Worm (Caenorhabditis elegans) whole organism, L1 larva: Measurements from ENCODE around the gene chl-1.

Source experiments
- C04F5.9 ChIP-seq: sonication (generic microtip); optimal IDR thresholded peaks from 2 replicates; lab custom pipeline; 2016; ENCODE audit warnings: missing genetic modification characterization, missing compliant biosample characterization
- F16B12.6 ChIP-seq: fragments of 150-350 bp; optimal IDR thresholded peaks from 2 replicates; lab custom pipeline; 2014; ENCODE audit warnings: missing biosample characterization, missing genetic modification characterization
- Y116A8C.19 ChIP-seq: sonication (generic microtip); optimal IDR thresholded peaks from 2 replicates; lab custom pipeline; 2016; ENCODE audit warnings: missing compliant biosample characterization, missing genetic modification characterization, borderline replicate concordance
- aha-1 ChIP-seq: fragments of 150-350 bp; optimal IDR thresholded peaks from 2 replicates; lab custom pipeline; 2014; ENCODE audit warnings: missing biosample characterization, missing genetic modification characterization
- alr-1 ChIP-seq: fragments of 200-800 bp; sonication (Bioruptor generic); optimal IDR thresholded peaks from 2 replicates; lab custom pipeline; 2018; ENCODE audit warnings: borderline replicate concordance, mild to moderate bottlenecking, missing genetic modification characterization, missing compliant biosample characterization
- aly-2 ChIP-seq: fragments of 150-350 bp; optimal IDR thresholded peaks from 2 replicates; lab custom pipeline; 2014; ENCODE audit warnings: missing biosample characterization, missing genetic modification characterization
- ama-1 ChIP-seq: fragments of 150-350 bp; optimal IDR thresholded peaks from 2 replicates; lab custom pipeline; 2014
- blmp-1 ChIP-seq: fragments of 150-350 bp; optimal IDR thresholded peaks from 2 replicates; lab custom pipeline; 2014; ENCODE audit warnings: missing biosample characterization, missing genetic modification characterization
- ceh-90 ChIP-seq: sonication (generic microtip); optimal IDR thresholded peaks from 2 replicates; lab custom pipeline; 2016; ENCODE audit warnings: missing genetic modification characterization, missing compliant biosample characterization
- dpl-1 ChIP-seq, 3 experiments: fragments of 150-350 bp in 2 of 3; sonication (generic microtip) in 1 of 3; optimal IDR thresholded peaks; 2 replicates each; lab custom pipeline; 2014 to 2017; ENCODE audit warnings: missing biosample characterization in 3 of 3, missing genetic modification characterization in 3 of 3, missing genetic modification reagents in 3 of 3
- dsc-1 ChIP-seq: sonication (generic microtip); optimal IDR thresholded peaks from 2 replicates; lab custom pipeline; 2016; ENCODE audit warnings: mild to moderate bottlenecking, missing genetic modification characterization, missing compliant biosample characterization
- egl-13 ChIP-seq: sonication (generic microtip); optimal IDR thresholded peaks from 2 replicates; lab custom pipeline; 2016; ENCODE audit warnings: missing genotype, missing genetic modification reagents, missing genetic modification characterization, missing compliant biosample characterization
- elt-3 ChIP-seq, 6 experiments: fragments of 150-350 bp in 1 of 6; sonication (generic microtip); optimal IDR thresholded peaks; 2 replicates each; lab custom pipeline; 2017 to 2018; ENCODE audit warnings: missing biosample characterization in 6 of 6, missing genetic modification characterization in 6 of 6, inconsistent platforms in 1 of 6
- fkh-10 ChIP-seq: sonication (generic microtip); optimal IDR thresholded peaks from 2 replicates; lab custom pipeline; 2017; ENCODE audit warnings: missing biosample characterization, missing genetic modification reagents, missing genetic modification characterization
- grh-1 ChIP-seq: fragments of 200-800 bp; sonication (Bioruptor generic); IDR thresholded peaks from 2 replicates; pipeline ENCODE4 v1.3.6; 2022; ENCODE audit warnings: missing genetic modification reagents, missing genetic modification characterization, missing compliant biosample characterization
- hlh-4 ChIP-seq: sonication (generic microtip); optimal IDR thresholded peaks from 2 replicates; lab custom pipeline; 2016; ENCODE audit warnings: mild to moderate bottlenecking, missing genetic modification characterization, missing compliant biosample characterization
- hpl-2 ChIP-seq: fragments of 150-350 bp; optimal IDR thresholded peaks from 2 replicates; lab custom pipeline; 2014; ENCODE audit warnings: missing biosample characterization, missing genetic modification reagents, missing genetic modification characterization
- isw-1 ChIP-seq: fragments of 200-800 bp; sonication (Bioruptor generic); IDR thresholded peaks from 2 replicates; pipeline ENCODE4 v1.3.6; 2022; ENCODE audit warnings: missing genetic modification characterization, missing compliant biosample characterization
- jun-1 ChIP-seq: fragments of 150-350 bp; optimal IDR thresholded peaks from 2 replicates; lab custom pipeline; 2014; ENCODE audit warnings: missing biosample characterization, missing genetic modification reagents, missing genetic modification characterization
- lin-13 ChIP-seq: fragments of 150-350 bp; optimal IDR thresholded peaks from 2 replicates; lab custom pipeline; 2014; ENCODE audit warnings: missing biosample characterization, missing genetic modification reagents, missing genetic modification characterization
- lin-14 ChIP-seq: fragments of 200-800 bp; sonication (Bioruptor generic); optimal IDR thresholded peaks from 2 replicates; lab custom pipeline; 2018; ENCODE audit warnings: mild to moderate bottlenecking, missing genetic modification characterization, moderate library complexity, missing compliant biosample characterization
- lin-15B ChIP-seq: fragments of 150-350 bp; sonication (generic microtip); optimal IDR thresholded peaks from 3 replicates; lab custom pipeline; 2014; ENCODE audit warnings: missing biosample characterization, missing genetic modification characterization
- lin-35 ChIP-seq, 2 experiments: fragments of 150-350 bp; optimal IDR thresholded peaks; 2 replicates each; lab custom pipeline; 2014; ENCODE audit warnings: missing biosample characterization in 2 of 2, missing genetic modification characterization in 2 of 2, missing genetic modification reagents in 2 of 2
- lsy-2 ChIP-seq, 2 experiments: fragments of 150-350 bp; optimal IDR thresholded peaks; 2 replicates each; lab custom pipeline; 2014; ENCODE audit warnings: missing biosample characterization in 2 of 2, missing genetic modification characterization in 2 of 2
- mab-9 ChIP-seq: fragments of 200-800 bp; sonication (Bioruptor generic); IDR thresholded peaks from 2 replicates; pipeline ENCODE4 v1.3.6; 2022; ENCODE audit warnings: missing genetic modification reagents, missing genetic modification characterization, missing compliant biosample characterization
- mef-2 ChIP-seq: fragments of 150-350 bp; optimal IDR thresholded peaks from 2 replicates; lab custom pipeline; 2014; ENCODE audit warnings: missing biosample characterization, missing genetic modification characterization
- mep-1 ChIP-seq: fragments of 150-350 bp; optimal IDR thresholded peaks from 2 replicates; lab custom pipeline; 2014; ENCODE audit warnings: missing biosample characterization, missing genetic modification characterization
- nhr-11 ChIP-seq: fragments of 150-350 bp; optimal IDR thresholded peaks from 2 replicates; lab custom pipeline; 2014; ENCODE audit warnings: missing biosample characterization, missing genetic modification characterization
- nhr-19 ChIP-seq: fragments of 200-800 bp; sonication (Bioruptor generic); conservative IDR thresholded peaks from 2 replicates; pipeline ENCODE4 v1.3.6; 2022; ENCODE audit warnings: missing genetic modification characterization, missing compliant biosample characterization
- nhr-20 ChIP-seq: sonication (generic microtip); optimal IDR thresholded peaks from 2 replicates; lab custom pipeline; 2016; ENCODE audit warnings: mild to moderate bottlenecking, missing genetic modification characterization, missing compliant biosample characterization
- nhr-237 ChIP-seq: fragments of 150-350 bp; optimal IDR thresholded peaks from 2 replicates; lab custom pipeline; 2014; ENCODE audit warnings: missing biosample characterization, missing genetic modification characterization
- nhr-28 ChIP-seq: fragments of 150-350 bp; optimal IDR thresholded peaks from 2 replicates; lab custom pipeline; 2014; ENCODE audit warnings: missing biosample characterization, missing genetic modification characterization
- nhr-47 ChIP-seq: sonication (generic microtip); optimal IDR thresholded peaks from 2 replicates; lab custom pipeline; 2016; ENCODE audit warnings: mild to moderate bottlenecking, missing genetic modification characterization, moderate library complexity, missing compliant biosample characterization
- nhr-71 ChIP-seq: sonication (generic microtip); optimal IDR thresholded peaks from 2 replicates; lab custom pipeline; 2016; ENCODE audit warnings: mild to moderate bottlenecking, missing genetic modification characterization, moderate library complexity, missing compliant biosample characterization
- nhr-76 ChIP-seq: sonication (generic microtip); optimal IDR thresholded peaks from 2 replicates; lab custom pipeline; 2017; ENCODE audit warnings: missing biosample characterization, missing genetic modification characterization
- nhr-84 ChIP-seq: sonication (generic microtip); optimal IDR thresholded peaks from 2 replicates; lab custom pipeline; 2017; ENCODE audit warnings: missing biosample characterization, missing genetic modification characterization
- nhr-90 ChIP-seq: sonication (generic microtip); optimal IDR thresholded peaks from 2 replicates; lab custom pipeline; 2016; ENCODE audit warnings: mild to moderate bottlenecking, missing genetic modification characterization, missing compliant biosample characterization; ENCODE audit not compliant: poor library complexity
- pqm-1 ChIP-seq: sonication (generic microtip); optimal IDR thresholded peaks from 3 replicates; lab custom pipeline; 2017; ENCODE audit warnings: missing biosample characterization, missing genetic modification characterization
- rnt-1 ChIP-seq: sonication (generic microtip); optimal IDR thresholded peaks from 2 replicates; lab custom pipeline; 2016; ENCODE audit warnings: mild to moderate bottlenecking, missing genetic modification characterization, moderate library complexity, missing compliant biosample characterization
- skn-1 ChIP-seq: fragments of 150-350 bp; optimal IDR thresholded peaks from 2 replicates; lab custom pipeline; 2014; ENCODE audit warnings: missing biosample characterization, missing genetic modification characterization
- snu-23 ChIP-seq: sonication (generic microtip); optimal IDR thresholded peaks from 2 replicates; lab custom pipeline; 2016; ENCODE audit warnings: missing genetic modification characterization, missing compliant biosample characterization
- sox-4 ChIP-seq: sonication (generic microtip); optimal IDR thresholded peaks from 2 replicates; lab custom pipeline; 2016; ENCODE audit warnings: missing genetic modification characterization, missing compliant biosample characterization
- sptf-1 ChIP-seq: fragments of 150-350 bp; optimal IDR thresholded peaks from 2 replicates; lab custom pipeline; 2014; ENCODE audit warnings: missing biosample characterization, missing genetic modification characterization
- swsn-7 ChIP-seq: sonication (generic microtip); optimal IDR thresholded peaks from 2 replicates; lab custom pipeline; 2016; ENCODE audit warnings: missing genetic modification characterization, missing compliant biosample characterization
- tbx-2 ChIP-seq: sonication (generic microtip); optimal IDR thresholded peaks from 2 replicates; lab custom pipeline; 2016; ENCODE audit warnings: missing genetic modification characterization, missing compliant biosample characterization
- tlp-1 ChIP-seq: fragments of 150-350 bp; optimal IDR thresholded peaks from 2 replicates; lab custom pipeline; 2014; ENCODE audit warnings: missing biosample characterization, missing genetic modification characterization
- unc-30 ChIP-seq: sonication (generic microtip); optimal IDR thresholded peaks from 2 replicates; lab custom pipeline; 2017; ENCODE audit warnings: missing biosample characterization, missing genetic modification characterization
- unc-62 ChIP-seq: fragments of 150-350 bp; optimal IDR thresholded peaks from 2 replicates; lab custom pipeline; 2014; ENCODE audit warnings: missing biosample characterization, missing genetic modification reagents, missing genetic modification characterization
- xbp-1 ChIP-seq: sonication (generic microtip); optimal IDR thresholded peaks from 2 replicates; lab custom pipeline; 2016; ENCODE audit warnings: missing genetic modification characterization, missing compliant biosample characterization
- zip-4 ChIP-seq: fragments of 200-800 bp; sonication (Bioruptor generic); optimal IDR thresholded peaks from 2 replicates; lab custom pipeline; 2018; ENCODE audit warnings: mild to moderate bottlenecking, missing genetic modification characterization, moderate library complexity, missing compliant biosample characterization
- ztf-4 ChIP-seq: fragments of 150-350 bp; optimal IDR thresholded peaks from 2 replicates; lab custom pipeline; 2014; ENCODE audit warnings: missing biosample characterization, missing genetic modification characterization

Gene chl-1

ce11 chrIII:10415822-10416221 lies 10.8 kb upstream of the chl-1 start, which contains the start of gene ymel-1 (continued):
- no peak for TF ChIP-seq hpl-2 (GFP tag; lab: Kevin White, UChicago)
- peak; percentile 44 to 60 for TF ChIP-seq lin-35 (GFP tag; optimal IDR thresholded peaks at IDR 0.05; lab: Kevin White, UChicago)
- no peak for TF ChIP-seq mef-2
- TF ChIP-seq zip-4 (GFP tag; lab: Kevin White, UChicago), result no peak
- TF ChIP-seq nhr-19 (GFP tag; lab: Robert Waterston, UW), result peak; percentile 27; the same call in 1 of the 2 replicates
- TF ChIP-seq nhr-84, result no peak
- TF ChIP-seq xbp-1 (tag; lab: Kevin White, UChicago), result no peak
- TF ChIP-seq aha-1, result no peak
- TF ChIP-seq tbx-2, result peak; percentile 26

ce11 chrIII:10407198-10407663 lies 2.2 kb upstream of the chl-1 start, which contains the start of gene hat-1:
Gene hat-1, minus strand, starts transcription at chrIII:10407248.
- TF ChIP-seq elt-3 (tag; optimal IDR thresholded peaks at IDR 0.05; lab: Kevin White, UChicago) (peak in 3 of 6 experiments; percentile 71 to 95 (median 91)), lsy-2 (tag; optimal IDR thresholded peaks at IDR 0.05; lab: Kevin White, UChicago) (peak; percentile 95 to 96), nhr-20 (tag; lab: Kevin White, UChicago) (peak; percentile 97), lin-14 (peak; percentile 98), F16B12.6 (tag; lab: Kevin White, UChicago) (peak; percentile 70), nhr-90 (peak; percentile 96), ceh-90 (tag; lab: Kevin White, UChicago) (peak; percentile 60), sox-4 (tag; lab: Kevin White, UChicago) (peak; percentile 83), nhr-28 (tag; lab: Kevin White, UChicago) (no peak), unc-62 (GFP tag; lab: Kevin White, UChicago) (no peak), hlh-4 (tag; lab: Kevin White, UChicago) (no peak), zip-4 (GFP tag; lab: Kevin White, UChicago) (peak; percentile 99), sptf-1 (no peak), nhr-11 (tag; lab: Kevin White, UChicago) (peak; percentile 91), nhr-237 (peak; percentile 83), nhr-76 (tag; lab: Kevin White, UChicago) (no peak), C04F5.9 (tag; lab: Kevin White, UChicago) (peak; percentile 94), mef-2 (peak; percentile 82), nhr-84 (no peak), fkh-10 (GFP tag; lab: Kevin White, UChicago) (peak; percentile 86), unc-30 (tag; lab: Kevin White, UChicago) (no peak), blmp-1 (peak; percentile 82), ztf-4 (tag; lab: Kevin White, UChicago) (peak; percentile 90), swsn-7 (peak; percentile 97), Y116A8C.19 (tag; lab: Kevin White, UChicago) (no peak), grh-1 (GFP tag; lab: Robert Waterston, UW) (peak; percentile 93), xbp-1 (tag; lab: Kevin White, UChicago) (peak; percentile 97), snu-23 (GFP tag; lab: Kevin White, UChicago) (peak; percentile 98), mep-1 (tag; lab: Kevin White, UChicago) (peak; percentile 95), dsc-1 (tag; lab: Kevin White, UChicago) (peak; percentile 96), egl-13 (tag; lab: Kevin White, UChicago) (peak; percentile 92), tlp-1 (tag; lab: Kevin White, UChicago) (no peak), alr-1 (tag; lab: Kevin White, UChicago) (no peak), rnt-1 (peak; percentile 96), jun-1 (tag; lab: Kevin White, UChicago) (peak; percentile 95), nhr-47 (tag; lab: Kevin White, UChicago) (peak; percentile 98), nhr-19 (GFP tag; lab: Robert Waterston, UW) (peak; percentile 97), lin-15B (tag; lab: Kevin White, UChicago) (peak; percentile 91), aly-2 (tag; lab: Kevin White, UChicago) (peak; percentile 71), pqm-1 (no peak), skn-1 (tag; lab: Kevin White, UChicago) (peak; percentile 93), mab-9 (GFP tag; lab: Robert Waterston, UW) (peak; percentile 91), nhr-71 (peak; percentile 98), ama-1 (lab: Kevin White, UChicago) (no peak), dpl-1 (GFP tag; optimal IDR thresholded peaks at IDR 0.05; lab: Kevin White, UChicago) (peak; percentile 92 to 95 (median 94)), isw-1 (peak; percentile 98), lin-13 (GFP tag; lab: Kevin White, UChicago) (peak; percentile 95)
